Worm (Caenorhabditis elegans) whole organism, midembryonic: ENCODE measurements around the gene scl-25.

Experiments
- T22C8.4 ChIP-seq: fragments of 200-800 bp; sonication (Bioruptor generic); IDR thresholded peaks from 2 replicates; pipeline ENCODE4 v1.3.6; 2022; ENCODE audit warnings: missing genetic modification characterization, missing compliant biosample characterization
- flt-1 ChIP-seq: fragments of 200-800 bp; sonication (Bioruptor generic); IDR thresholded peaks from 2 replicates; pipeline ENCODE4 v1.3.6; 2022; ENCODE audit warnings: missing genetic modification characterization, missing compliant biosample characterization
- klf-2 ChIP-seq: fragments of 200-800 bp; sonication (Bioruptor generic); conservative IDR thresholded peaks from 2 replicates; pipeline ENCODE4 v1.3.6; 2022; ENCODE audit warnings: missing genetic modification reagents, missing genetic modification characterization, missing compliant biosample characterization
- med-1 ChIP-seq: sonication (generic microtip); optimal IDR thresholded peaks from 2 replicates; lab custom pipeline; 2017; ENCODE audit warnings: missing genetic modification characterization, mild to moderate bottlenecking, missing compliant biosample characterization, antibody characterized with exemption, missing genetic modification reagents; ENCODE audit not compliant: insufficient read depth
- ref-1 ChIP-seq: fragments of 200-800 bp; sonication (Bioruptor generic); conservative IDR thresholded peaks from 2 replicates; pipeline ENCODE4 v1.3.6; 2022; ENCODE audit warnings: missing genetic modification reagents, missing genetic modification characterization, missing compliant biosample characterization
- tab-1 ChIP-seq: fragments of 200-800 bp; sonication (Bioruptor generic); IDR thresholded peaks from 2 replicates; pipeline ENCODE4 v1.3.6; 2022; ENCODE audit warnings: missing genetic modification characterization, missing compliant biosample characterization
- ztf-23 ChIP-seq: fragments of 200-800 bp; sonication (Bioruptor generic); IDR thresholded peaks from 2 replicates; pipeline ENCODE4 v1.3.6; 2022; ENCODE audit warnings: missing genetic modification reagents, missing genetic modification characterization, missing compliant biosample characterization
- ztf-29 ChIP-seq: fragments of 200-800 bp; sonication (Bioruptor generic); IDR thresholded peaks from 2 replicates; pipeline ENCODE4 v1.3.6; 2022; ENCODE audit warnings: missing genetic modification reagents, missing genetic modification characterization, missing compliant biosample characterization

- TF ChIP-seq ztf-23 (GFP tag; lab: Robert Waterston, UW) (no peak), med-1 (GFP tag; lab: Kevin White, UChicago) (no peak), flt-1 (GFP tag; lab: Robert Waterston, UW) (no peak), klf-2 (GFP tag; lab: Robert Waterston, UW) (no peak), ztf-29 (GFP tag; lab: Robert Waterston, UW) (no peak), ref-1 (no peak), tab-1 (GFP tag; lab: Robert Waterston, UW) (no peak), T22C8.4 (GFP tag; lab: Robert Waterston, UW) (no peak)
Measured at ce11 chrV:17258244-17258643, 32.8 kb downstream of the scl-25 start.
